Fruit fly (Drosophila melanogaster) whole organism, embryonic: Measurements from ENCODE around the gene orb.

Experiments
- ATbp ChIP-seq: fragments of 200-800 bp; sonication (Bioruptor generic); optimal IDR thresholded peaks from 2 replicates; lab custom pipeline; 2017; ENCODE audit warnings: missing biosample characterization, mild to moderate bottlenecking, missing genetic modification characterization, missing genetic modification reagents
- B-H1 ChIP-seq: fragments of 200-800 bp; sonication (Bioruptor generic); IDR thresholded peaks from 3 replicates; pipeline ENCODE4 v1.3.6; 2022; ENCODE audit warnings: missing biosample characterization, missing genetic modification characterization
- Bgb ChIP-seq: fragments of 200-800 bp; sonication (Bioruptor generic); IDR thresholded peaks from 2 replicates; pipeline ENCODE4 v1.3.6; 2022; ENCODE audit warnings: missing biosample characterization, missing genetic modification characterization; ENCODE audit not compliant: partially characterized antibody
- CG10543 ChIP-seq: fragments of 200-800 bp; sonication (Bioruptor generic); optimal IDR thresholded peaks from 3 replicates; lab custom pipeline; 2017; ENCODE audit warnings: missing biosample characterization, mild to moderate bottlenecking, missing genetic modification characterization, moderate library complexity
- CG12071 ChIP-seq: fragments of 200-800 bp; sonication (Bioruptor generic); optimal IDR thresholded peaks from 3 replicates; lab custom pipeline; 2018; ENCODE audit warnings: missing biosample characterization, mild to moderate bottlenecking, missing genetic modification characterization
- CG13296 ChIP-seq: fragments of 200-800 bp; sonication (Bioruptor generic); optimal IDR thresholded peaks from 3 replicates; lab custom pipeline; 2018; ENCODE audit warnings: missing biosample characterization, mild to moderate bottlenecking, missing genetic modification characterization
- CG14441 ChIP-seq: fragments of 200-800 bp; sonication (Bioruptor generic); IDR thresholded peaks from 2 replicates; pipeline ENCODE4 v1.3.6; 2022; ENCODE audit warnings: missing biosample characterization, missing genetic modification characterization
- CG14710 ChIP-seq: fragments of 200-800 bp; sonication (Bioruptor generic); optimal IDR thresholded peaks from 3 replicates; lab custom pipeline; 2019; ENCODE audit warnings: missing biosample characterization, mild to moderate bottlenecking, missing genetic modification characterization, moderate library complexity
- CG14965 ChIP-seq: fragments of 200-800 bp; sonication (Bioruptor generic); optimal IDR thresholded peaks from 2 replicates; lab custom pipeline; 2016; ENCODE audit warnings: missing biosample characterization, missing genetic modification characterization, borderline replicate concordance
- CG15696 ChIP-seq: fragments of 200-800 bp; sonication (Bioruptor generic); optimal IDR thresholded peaks from 2 replicates; lab custom pipeline; 2019; ENCODE audit warnings: missing biosample characterization, mild to moderate bottlenecking, missing genetic modification characterization, moderate library complexity
- CG17359 ChIP-seq: fragments of 200-800 bp; sonication (Bioruptor generic); optimal IDR thresholded peaks from 3 replicates; lab custom pipeline; 2018; ENCODE audit warnings: missing biosample characterization, mild to moderate bottlenecking, missing genetic modification characterization, moderate library complexity
- CG17802 ChIP-seq: fragments of 200-800 bp; sonication (Bioruptor generic); optimal IDR thresholded peaks from 2 replicates; lab custom pipeline; 2018; ENCODE audit warnings: missing biosample characterization, mild to moderate bottlenecking, missing genetic modification characterization, moderate library complexity
- CG1832 ChIP-seq: fragments of 200-800 bp; sonication (Bioruptor generic); optimal IDR thresholded peaks from 2 replicates; lab custom pipeline; 2017; ENCODE audit warnings: missing biosample characterization, mild to moderate bottlenecking, missing genetic modification characterization, inconsistent platforms
- CG18476 ChIP-seq: fragments of 200-800 bp; sonication (Bioruptor generic); optimal IDR thresholded peaks from 2 replicates; lab custom pipeline; 2016; ENCODE audit warnings: missing biosample characterization, mild to moderate bottlenecking, missing genetic modification characterization
- CG30403 ChIP-seq: fragments of 200-800 bp; sonication (Bioruptor generic); optimal IDR thresholded peaks from 3 replicates; lab custom pipeline; 2016; ENCODE audit warnings: missing biosample characterization, missing genetic modification characterization
- CG32532 ChIP-seq: fragments of 200-800 bp; sonication (Bioruptor generic); IDR thresholded peaks from 2 replicates; pipeline ENCODE4 v1.3.6; 2022; ENCODE audit warnings: missing biosample characterization, missing genetic modification characterization
- CG3281 ChIP-seq: fragments of 200-800 bp; sonication (Bioruptor generic); optimal IDR thresholded peaks from 3 replicates; lab custom pipeline; 2017; ENCODE audit warnings: missing biosample characterization, mild to moderate bottlenecking, missing genetic modification characterization
- CG34376 ChIP-seq: fragments of 200-800 bp; sonication (Bioruptor generic); optimal IDR thresholded peaks from 2 replicates; lab custom pipeline; 2018; ENCODE audit warnings: missing biosample characterization, mild to moderate bottlenecking, missing genetic modification characterization
- CG4360 ChIP-seq: fragments of 200-800 bp; sonication (Bioruptor generic); IDR thresholded peaks from 2 replicates; pipeline ENCODE4 v1.3.6; 2022; ENCODE audit warnings: missing biosample characterization, missing genetic modification characterization
- CG6654 ChIP-seq: fragments of 200-800 bp; sonication (Bioruptor generic); optimal IDR thresholded peaks from 2 replicates; lab custom pipeline; 2017; ENCODE audit warnings: missing biosample characterization, mild to moderate bottlenecking, missing genetic modification characterization
- CG6683 ChIP-seq: fragments of 200-800 bp; sonication (Bioruptor generic); optimal IDR thresholded peaks from 2 replicates; lab custom pipeline; 2017; ENCODE audit warnings: missing biosample characterization, mild to moderate bottlenecking, missing genetic modification characterization, missing genetic modification reagents
- CG8290 ChIP-seq, 3 experiments: fragments of 200-800 bp; sonication (Bioruptor generic); optimal IDR thresholded peaks; 2 replicates each; lab custom pipeline; 2016 to 2019; ENCODE audit warnings: missing biosample characterization in 3 of 3, missing genetic modification characterization in 3 of 3, mild to moderate bottlenecking in 2 of 3, moderate library complexity in 1 of 3
- CG9932 ChIP-seq: fragments of 200-800 bp; sonication (Bioruptor generic); IDR thresholded peaks from 2 replicates; pipeline ENCODE4 v1.3.6; 2022; ENCODE audit warnings: missing biosample characterization, missing genetic modification characterization
- Dek ChIP-seq: fragments of 200-800 bp; sonication (Bioruptor generic); optimal IDR thresholded peaks from 3 replicates; lab custom pipeline; 2019; ENCODE audit warnings: missing biosample characterization, mild to moderate bottlenecking, missing genetic modification characterization, moderate library complexity
- Doc3 ChIP-seq: fragments of 200-800 bp; sonication (Bioruptor generic); IDR thresholded peaks from 3 replicates; pipeline ENCODE4 v1.3.6; 2022; ENCODE audit warnings: missing biosample characterization, missing genetic modification characterization; ENCODE audit not compliant: partially characterized antibody
- Dp ChIP-seq: fragments of 200-800 bp; sonication (Bioruptor generic); optimal IDR thresholded peaks from 2 replicates; lab custom pipeline; 2018; ENCODE audit warnings: missing biosample characterization, mild to moderate bottlenecking, missing genetic modification characterization, moderate library complexity
- Eip74EF ChIP-seq, 2 experiments: fragments of 200-800 bp in 1 of 2; fragments of >200 bp in 1 of 2; sonication (Bioruptor generic) in 1 of 2; optimal IDR thresholded peaks; 2 replicates each; lab custom pipeline; 2017 to 2019; ENCODE audit warnings: missing biosample characterization in 2 of 2, missing genetic modification characterization in 2 of 2, mild to moderate bottlenecking in 1 of 2, moderate library complexity in 1 of 2
- Oaz ChIP-seq: fragments of 200-800 bp; sonication (Bioruptor generic); IDR thresholded peaks from 2 replicates; pipeline ENCODE4 v1.3.6; 2022; ENCODE audit warnings: missing biosample characterization, missing genetic modification characterization
- PHDP ChIP-seq: fragments of 200-800 bp; sonication (Bioruptor generic); optimal IDR thresholded peaks from 3 replicates; lab custom pipeline; 2018; ENCODE audit warnings: missing biosample characterization, mild to moderate bottlenecking, missing genetic modification characterization, moderate library complexity
- Taf1 ChIP-seq: fragments of 200-800 bp; sonication (Bioruptor generic); IDR thresholded peaks from 2 replicates; pipeline ENCODE4 v1.3.6; 2022; ENCODE audit warnings: missing biosample characterization, missing genetic modification characterization
- Trl ChIP-seq, 3 experiments: fragments of >200 bp in 2 of 3; fragments of 200-800 bp in 1 of 3; sonication (Bioruptor generic) in 1 of 3; optimal IDR thresholded peaks; 2 replicates in 1 of 3; 3 replicates in 2 of 3; lab custom pipeline; 2016 to 2017; ENCODE audit warnings: missing biosample characterization in 1 of 3, missing genetic modification characterization in 1 of 3
- cg ChIP-seq: fragments of 200-800 bp; sonication (Bioruptor generic); optimal IDR thresholded peaks from 3 replicates; lab custom pipeline; 2019; ENCODE audit warnings: missing biosample characterization, mild to moderate bottlenecking, missing genetic modification characterization, moderate library complexity
- chinmo ChIP-seq: fragments of 200-800 bp; sonication (Bioruptor generic); IDR thresholded peaks from 4 replicates; pipeline ENCODE4 v1.3.6; 2022; ENCODE audit warnings: missing biosample characterization, missing genetic modification characterization; ENCODE audit not compliant: partially characterized antibody
- exex ChIP-seq: fragments of 200-800 bp; sonication (Bioruptor generic); optimal IDR thresholded peaks from 4 replicates; lab custom pipeline; 2018; ENCODE audit warnings: missing biosample characterization, mild to moderate bottlenecking, missing genetic modification characterization, moderate library complexity
- fd64A ChIP-seq: fragments of 200-800 bp; sonication (Bioruptor generic); optimal IDR thresholded peaks from 3 replicates; lab custom pipeline; 2018; ENCODE audit warnings: missing biosample characterization, mild to moderate bottlenecking, missing genetic modification characterization
- gce ChIP-seq: fragments of 200-800 bp; sonication (Bioruptor generic); IDR thresholded peaks from 3 replicates; pipeline ENCODE4 v1.3.6; 2022; ENCODE audit warnings: missing biosample characterization, missing genetic modification characterization
- lab ChIP-seq: fragments of 200-800 bp; sonication (Bioruptor generic); optimal IDR thresholded peaks from 3 replicates; lab custom pipeline; 2017; ENCODE audit warnings: missing biosample characterization, missing genetic modification characterization, mild to moderate bottlenecking, moderate library complexity, missing genetic modification reagents
- mirr ChIP-seq: fragments of 200-800 bp; sonication (Bioruptor generic); optimal IDR thresholded peaks from 3 replicates; lab custom pipeline; 2018; ENCODE audit warnings: missing biosample characterization, mild to moderate bottlenecking, missing genetic modification characterization
- phol ChIP-seq: fragments of 200-800 bp; sonication (Bioruptor generic); optimal IDR thresholded peaks from 3 replicates; lab custom pipeline; 2018; ENCODE audit warnings: missing biosample characterization, mild to moderate bottlenecking, missing genetic modification characterization, moderate library complexity
- sd ChIP-seq: fragments of 200-800 bp; sonication (Bioruptor generic); optimal IDR thresholded peaks from 3 replicates; lab custom pipeline; 2018; ENCODE audit warnings: missing biosample characterization, mild to moderate bottlenecking, missing genetic modification characterization, moderate library complexity
- sqz ChIP-seq: fragments of 200-800 bp; sonication (Bioruptor generic); optimal IDR thresholded peaks from 3 replicates; lab custom pipeline; 2018; ENCODE audit warnings: missing biosample characterization, mild to moderate bottlenecking, missing genetic modification characterization
- trem ChIP-seq: fragments of 200-800 bp; optimal IDR thresholded peaks from 3 replicates; lab custom pipeline; 2019; ENCODE audit warnings: missing biosample characterization, mild to moderate bottlenecking, missing genetic modification characterization, moderate library complexity
- vvl ChIP-seq: fragments of 200-800 bp; sonication (Bioruptor generic); IDR thresholded peaks from 2 replicates; pipeline ENCODE4 v1.3.6; 2022; ENCODE audit warnings: missing biosample characterization, missing genetic modification characterization
- zfh2 ChIP-seq: fragments of 200-800 bp; sonication (Bioruptor generic); optimal IDR thresholded peaks from 2 replicates; lab custom pipeline; 2016; ENCODE audit warnings: missing biosample characterization, missing genetic modification characterization

The orb gene

DNA sequence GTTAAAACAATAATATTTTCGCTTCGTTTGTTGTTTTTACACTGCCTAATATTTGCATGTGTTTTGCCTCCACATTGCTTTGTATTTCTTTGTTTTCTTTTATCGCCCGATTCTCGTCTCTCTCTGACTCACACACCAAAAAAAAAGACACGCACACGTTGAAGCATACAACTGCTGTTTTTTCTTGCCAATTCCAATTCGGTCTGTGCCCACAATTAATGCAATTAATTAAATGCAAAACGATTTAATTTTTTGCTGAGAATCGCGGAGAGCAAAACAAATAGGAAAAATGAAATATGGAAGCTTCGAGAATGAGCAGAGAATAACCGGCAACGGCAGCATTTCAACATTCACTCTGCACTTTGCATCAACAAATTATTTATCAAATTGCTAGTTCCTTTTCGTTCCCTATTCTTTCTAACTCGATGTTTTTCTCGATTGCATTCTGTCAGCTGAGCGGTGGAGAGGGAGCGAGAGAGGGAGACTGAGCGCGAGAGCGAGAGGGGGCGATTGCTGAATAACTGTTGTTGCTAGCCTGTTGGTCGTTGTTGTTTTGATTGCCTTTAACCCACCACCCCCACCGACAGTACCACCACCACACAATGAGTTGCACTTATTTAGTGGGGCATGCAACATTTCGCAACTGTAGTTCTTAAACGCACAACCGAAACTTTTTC, 59.5 kb downstream of the orb start (continued):
- TF ChIP-seq zfh2 (GFP tag; lab: Kevin White, UChicago): no peak
- peak; percentile 77 for TF ChIP-seq CG4360 (GFP tag; lab: Robert Waterston, UW)
- TF ChIP-seq CG30403 (GFP tag; lab: Kevin White, UChicago): peak; percentile 3
- peak; percentile 4 for TF ChIP-seq exex
- 0 out of 2 replicates have a peak, but pooled peaks have one; percentile 15 for TF ChIP-seq vvl
- 0 out of 2 replicates have a peak, but pooled peaks have one; percentile 12 for TF ChIP-seq CG9932 (GFP tag; lab: Robert Waterston, UW)
- TF ChIP-seq CG8290 (GFP tag; optimal IDR thresholded peaks at IDR 0.05; lab: Kevin White, UChicago): no peak
- TF ChIP-seq CG8290 (tag; optimal IDR thresholded peaks at IDR 0.05; lab: Kevin White, UChicago): peak in 1 of 2 experiments; percentile 37
- 0 out of 2 replicates have a peak, but pooled peaks have one; percentile 4 for TF ChIP-seq CG14441 (GFP tag; lab: Robert Waterston, UW)
- TF ChIP-seq CG12071 (GFP tag; lab: Kevin White, UChicago): peak; percentile 6
- TF ChIP-seq CG17359 (tag; lab: Kevin White, UChicago): no peak
- no peak for TF ChIP-seq Dp
- 0 out of 3 replicates have a peak, but pooled peaks have one; percentile 10 for TF ChIP-seq Doc3 (GFP tag; lab: Robert Waterston, UW)
- TF ChIP-seq CG32532 (GFP tag; lab: Robert Waterston, UW): 0 out of 2 replicates have a peak, but pooled peaks have one; percentile 13
- TF ChIP-seq CG3281: peak; percentile 36
- peak; percentile 16 for TF ChIP-seq mirr (GFP tag; lab: Kevin White, UChicago)
- TF ChIP-seq ATbp (GFP tag; lab: Kevin White, UChicago): no peak
- TF ChIP-seq chinmo (GFP tag; lab: Robert Waterston, UW): 0 out of 4 replicates have a peak, but pooled peaks have one; percentile 12
- no peak for TF ChIP-seq CG6683 (GFP tag; lab: Kevin White, UChicago)
- peak; percentile 16 for TF ChIP-seq PHDP (tag; lab: Kevin White, UChicago)
- peak; percentile 17 for TF ChIP-seq CG13296 (GFP tag; lab: Kevin White, UChicago)
- TF ChIP-seq Dek (tag; lab: Kevin White, UChicago): peak; percentile 4
- no peak for TF ChIP-seq Oaz (GFP tag; lab: Robert Waterston, UW)
- TF ChIP-seq phol (tag; lab: Kevin White, UChicago): no peak
- peak; percentile 78 for TF ChIP-seq CG1832 (GFP tag; lab: Kevin White, UChicago)
- TF ChIP-seq Trl (optimal IDR thresholded peaks at IDR 0.05; lab: Kevin White, UChicago): peak; percentile 42 to 59
- no peak for TF ChIP-seq Trl (GFP tag; optimal IDR thresholded peaks at IDR 0.05; lab: Kevin White, UChicago)
- TF ChIP-seq sqz: peak; percentile 37

DNA sequence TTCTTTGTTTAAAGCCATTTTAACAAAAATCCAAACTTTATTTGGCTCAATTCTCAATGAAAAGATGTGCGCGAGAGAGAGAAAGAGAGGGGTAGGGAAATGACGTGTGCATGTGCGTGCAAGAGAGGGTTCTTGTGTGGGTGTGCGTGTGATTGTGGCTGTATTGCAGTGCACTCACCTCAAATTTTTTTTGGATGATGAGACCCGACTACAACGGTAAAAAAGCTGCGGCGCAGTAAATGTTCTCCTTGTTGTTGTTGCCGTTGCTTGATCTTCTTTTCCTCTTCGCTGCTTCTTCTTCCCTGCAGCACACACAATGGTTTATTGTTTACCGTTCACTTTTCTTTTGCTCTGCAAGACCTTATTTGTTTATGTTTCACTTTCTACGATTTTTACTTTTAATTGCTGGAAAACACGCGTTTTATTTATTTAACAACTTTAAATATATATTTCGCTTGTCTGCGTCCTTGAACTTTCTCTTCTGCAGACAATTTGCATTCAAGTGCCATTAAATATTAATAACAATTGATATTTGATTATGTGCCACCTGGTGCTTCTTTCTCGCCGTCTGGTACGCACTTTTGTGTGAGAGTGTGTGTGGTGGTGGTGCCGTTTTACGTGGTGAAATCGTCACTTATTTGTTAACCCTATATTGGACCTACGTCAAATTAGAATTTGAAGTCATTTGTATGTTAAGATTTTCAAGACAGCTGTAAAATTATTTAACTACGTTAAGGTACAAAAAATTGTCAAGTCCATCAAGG, 60.2 kb downstream of the orb start:
- TF ChIP-seq CG17802 (tag; lab: Kevin White, UChicago) (no peak), B-H1 (GFP tag; lab: Robert Waterston, UW) (no peak), lab (GFP tag; lab: Kevin White, UChicago) (peak; percentile 69), CG6654 (GFP tag; lab: Kevin White, UChicago) (no peak), CG4360 (GFP tag; lab: Robert Waterston, UW) (peak; percentile 80), Eip74EF (GFP tag; optimal IDR thresholded peaks at IDR 0.05; lab: Kevin White, UChicago) (no peak), CG34376 (no peak), trem (no peak), CG15696 (tag; lab: Kevin White, UChicago) (no peak), sd (no peak), fd64A (GFP tag; lab: Kevin White, UChicago) (peak; percentile 22), cg (GFP tag; lab: Kevin White, UChicago) (peak; percentile 69), gce (GFP tag; lab: Robert Waterston, UW) (no peak), CG18476 (peak; percentile 8), CG14965 (GFP tag; lab: Kevin White, UChicago) (no peak), Taf1 (GFP tag; lab: Robert Waterston, UW) (0 out of 2 replicates have a peak, but pooled peaks have one; percentile 13), CG14710 (tag; lab: Kevin White, UChicago) (peak; percentile 2), CG10543 (GFP tag; lab: Kevin White, UChicago) (no peak), Bgb (0 out of 2 replicates have a peak, but pooled peaks have one; percentile 14), sqz (peak; percentile 89)
